Worm (Caenorhabditis elegans): ENCODE results near the gene col-33.

ce11 chrIV:4225851-4226250 is 37.2 kb upstream of the col-33 start, which contains the start of gene srbc-71:
- TF ChIP-seq unc-86 (tag; optimal IDR thresholded peaks at IDR 0.05), result no peak
- TF ChIP-seq aly-2 (tag; optimal IDR thresholded peaks at IDR 0.05), result no peak
- TF ChIP-seq egl-27 (tag; optimal IDR thresholded peaks at IDR 0.05), result no peak
- no peak for TF ChIP-seq snpc-4 (tag; optimal IDR thresholded peaks at IDR 0.05)
- no peak for TF ChIP-seq ama-1 (optimal IDR thresholded peaks at IDR 0.05)
- TF ChIP-seq pqm-1 (tag; optimal IDR thresholded peaks at IDR 0.05), result no peak
- TF ChIP-seq sptf-1 (tag; optimal IDR thresholded peaks at IDR 0.05), result no peak
- no peak for TF ChIP-seq nhr-28 (tag; optimal IDR thresholded peaks at IDR 0.05)
- TF ChIP-seq pax-3 (tag; optimal IDR thresholded peaks at IDR 0.05), result no peak
- no peak for TF ChIP-seq fkh-10 (GFP tag; optimal IDR thresholded peaks at IDR 0.05)
- TF ChIP-seq fkh-8 (tag; optimal IDR thresholded peaks at IDR 0.05), result peak; percentile 3
- TF ChIP-seq lin-39 (tag; optimal IDR thresholded peaks at IDR 0.05), result no peak
- no peak for TF ChIP-seq ces-1 (GFP tag; optimal IDR thresholded peaks at IDR 0.05)

Measured in whole organism, L1 larva.